1 fruit fly cellular context compared by ENCODE assay signal in the genomic region with DNA sequence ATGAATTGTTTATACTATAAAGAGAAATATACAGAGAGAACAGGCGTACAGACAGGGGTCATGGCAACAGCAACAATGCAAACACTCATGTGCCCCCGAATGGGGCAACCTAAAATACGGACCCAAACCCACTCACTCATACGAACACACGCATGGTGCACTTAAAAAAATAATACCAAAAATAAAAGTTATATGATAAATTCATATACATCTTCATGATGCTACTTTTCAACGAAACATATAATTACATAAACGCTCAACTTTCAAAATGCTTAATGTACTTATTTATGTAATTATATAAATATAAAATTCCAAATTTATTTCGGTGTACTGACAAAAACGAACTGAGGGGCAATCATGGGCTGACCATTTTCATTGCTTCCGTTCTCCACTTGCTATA.
A peak's percentile ranks its signal among the peaks of the same experiment; 100 is the strongest.
TF ChIP-seq lines count a peak whose summit lies in the region.

No protein-coding gene starts in this region.

TF ChIP-seq in whole organism, embryonic, 481 proteins besides CTCF, POLR2A, EP300 and RAD21 (continued from another document and continues in another):
- TF ChIP-seq CG13775 (GFP tag; optimal IDR thresholded peaks at IDR 0.05; lab: Kevin White, UChicago) = peak; percentile 50
- peak; percentile 61; the same call in 1 of the 2 replicates for TF ChIP-seq onecut (GFP tag; IDR thresholded peaks at IDR 0.05; lab: Robert Waterston, UW)
- TF ChIP-seq kni (GFP tag; optimal IDR thresholded peaks at IDR 0.05; lab: Kevin White, UChicago) = peak; percentile 16
- peak; percentile 75 for TF ChIP-seq lab (GFP tag; optimal IDR thresholded peaks at IDR 0.05; lab: Kevin White, UChicago)
- TF ChIP-seq CG2712 (tag; optimal IDR thresholded peaks at IDR 0.05; lab: Kevin White, UChicago) = peak; percentile 94
- TF ChIP-seq CG17802 (tag; optimal IDR thresholded peaks at IDR 0.05; lab: Kevin White, UChicago) = peak; percentile 3
- peak; percentile 72 for TF ChIP-seq CG32772 (GFP tag; IDR thresholded peaks at IDR 0.05; lab: Robert Waterston, UW)
- TF ChIP-seq CG1024 (GFP tag; IDR thresholded peaks at IDR 0.05; lab: Robert Waterston, UW) = peak; percentile 45; the same call in 1 of the 2 replicates
- TF ChIP-seq Ptx1 (GFP tag; IDR thresholded peaks at IDR 0.05; lab: Robert Waterston, UW) = peak; percentile 74
- TF ChIP-seq lmd (GFP tag; IDR thresholded peaks at IDR 0.05; lab: Robert Waterston, UW) = peak; percentile 60
- TF ChIP-seq ind (GFP tag; optimal IDR thresholded peaks at IDR 0.05; lab: Kevin White, UChicago) = peak; percentile 53
- TF ChIP-seq gem (tag; optimal IDR thresholded peaks at IDR 0.05; lab: Kevin White, UChicago) = peak; percentile 91
- TF ChIP-seq H15 (GFP tag; IDR thresholded peaks at IDR 0.05; lab: Robert Waterston, UW) = peak; percentile 61; the same call in 1 of the 3 replicates
- no peak for TF ChIP-seq CG7963 (GFP tag; IDR thresholded peaks at IDR 0.05; lab: Robert Waterston, UW; ENCODE audit: partially characterized antibody)
- no peak for TF ChIP-seq sr (GFP tag; IDR thresholded peaks at IDR 0.05; lab: Robert Waterston, UW)
- peak; percentile 91 for TF ChIP-seq dmrt11E (tag; optimal IDR thresholded peaks at IDR 0.05; lab: Kevin White, UChicago)
- peak; percentile 56 for TF ChIP-seq CG15011 (GFP tag; optimal IDR thresholded peaks at IDR 0.05; lab: Kevin White, UChicago)
- peak; percentile 57 for TF ChIP-seq CG4730 (GFP tag; IDR thresholded peaks at IDR 0.05; lab: Robert Waterston, UW)
- TF ChIP-seq ci (GFP tag; IDR thresholded peaks at IDR 0.05; lab: Robert Waterston, UW) = peak; percentile 78
- peak; percentile 78 for TF ChIP-seq CG4424 (GFP tag; optimal IDR thresholded peaks at IDR 0.05; lab: Kevin White, UChicago)
- no peak for TF ChIP-seq fu2 (GFP tag; optimal IDR thresholded peaks at IDR 0.05; lab: Kevin White, UChicago)
- peak; percentile 12 for TF ChIP-seq caup (GFP tag; optimal IDR thresholded peaks at IDR 0.05; lab: Kevin White, UChicago; ENCODE audit: severe bottlenecking)
- TF ChIP-seq ftz-f1 (GFP tag; optimal IDR thresholded peaks at IDR 0.05; lab: Kevin White, UChicago) = no peak
- peak; percentile 80 for TF ChIP-seq CG17328 (GFP tag; IDR thresholded peaks at IDR 0.05; lab: Robert Waterston, UW)
- peak; percentile 57 for TF ChIP-seq tio (GFP tag; optimal IDR thresholded peaks at IDR 0.05; lab: Kevin White, UChicago)
- TF ChIP-seq run (tag; optimal IDR thresholded peaks at IDR 0.05; lab: Kevin White, UChicago) = peak; percentile 40
- peak; percentile 26 for TF ChIP-seq CG30431 (GFP tag; optimal IDR thresholded peaks at IDR 0.05; lab: Kevin White, UChicago)
- TF ChIP-seq CG2875 (GFP tag; optimal IDR thresholded peaks at IDR 0.05; lab: Kevin White, UChicago) = peak; percentile 52
- peak; percentile 77 for TF ChIP-seq zen (tag; optimal IDR thresholded peaks at IDR 0.05; lab: Kevin White, UChicago)
- peak; percentile 29 for TF ChIP-seq TFAM (GFP tag; optimal IDR thresholded peaks at IDR 0.05; lab: Kevin White, UChicago)
- TF ChIP-seq CG18262 (tag; optimal IDR thresholded peaks at IDR 0.05; lab: Kevin White, UChicago) = peak; percentile 92
- peak; percentile 23 for TF ChIP-seq Lhr (GFP tag; optimal IDR thresholded peaks at IDR 0.05; lab: Kevin White, UChicago)
- TF ChIP-seq CG6272 (GFP tag; IDR thresholded peaks at IDR 0.05; lab: Robert Waterston, UW) = 0 out of 2 replicates have a peak, but pooled peaks have one; percentile 6
- peak; percentile 72 for TF ChIP-seq salm (tag; optimal IDR thresholded peaks at IDR 0.05; lab: Kevin White, UChicago)
- TF ChIP-seq unpg (GFP tag; optimal IDR thresholded peaks at IDR 0.05; lab: Kevin White, UChicago) = peak; percentile 88
- peak; percentile 18 for TF ChIP-seq CG7745 (tag; optimal IDR thresholded peaks at IDR 0.05; lab: Kevin White, UChicago)
- peak; percentile 11 for TF ChIP-seq exex (tag; optimal IDR thresholded peaks at IDR 0.05; lab: Kevin White, UChicago)
- no peak for TF ChIP-seq CG9215 (GFP tag; IDR thresholded peaks at IDR 0.05; lab: Robert Waterston, UW)
- TF ChIP-seq NC2α (GFP tag; optimal IDR thresholded peaks at IDR 0.05; lab: Kevin White, UChicago) = no peak
- peak; percentile 70 for TF ChIP-seq CG2202 (tag; optimal IDR thresholded peaks at IDR 0.05; lab: Kevin White, UChicago)
- TF ChIP-seq CG12942 (GFP tag; optimal IDR thresholded peaks at IDR 0.05; lab: Kevin White, UChicago) = peak; percentile 43
- no peak for TF ChIP-seq Opbp (GFP tag; IDR thresholded peaks at IDR 0.05; lab: Robert Waterston, UW; ENCODE audit: partially characterized antibody)
- TF ChIP-seq CG8388 (GFP tag; optimal IDR thresholded peaks at IDR 0.05; lab: Kevin White, UChicago) = peak; percentile 88
- TF ChIP-seq slbo (GFP tag; IDR thresholded peaks at IDR 0.05; lab: Robert Waterston, UW) = peak; percentile 45
- TF ChIP-seq CG7357 (GFP tag; IDR thresholded peaks at IDR 0.05; lab: Robert Waterston, UW) = 0 out of 3 replicates have a peak, but pooled peaks have one; percentile 35
- no peak for TF ChIP-seq Atf3 (GFP tag; optimal IDR thresholded peaks at IDR 0.05; lab: Kevin White, UChicago)
- peak in 1 of 2 experiments; percentile 29 for TF ChIP-seq Pdp1 (GFP tag; optimal IDR thresholded peaks at IDR 0.05; lab: Kevin White, UChicago)
- no peak for TF ChIP-seq CG14965 (GFP tag; optimal IDR thresholded peaks at IDR 0.05; lab: Kevin White, UChicago; ENCODE audit: borderline replicate concordance)
- peak; percentile 64; the same call in 2 of the 3 replicates for TF ChIP-seq otp (GFP tag; IDR thresholded peaks at IDR 0.05; lab: Robert Waterston, UW)
- no peak for TF ChIP-seq CG43689 (GFP tag; IDR thresholded peaks at IDR 0.05; lab: Robert Waterston, UW)
- peak; percentile 44 for TF ChIP-seq odd (GFP tag; optimal IDR thresholded peaks at IDR 0.05; lab: Kevin White, UChicago)
- TF ChIP-seq CG8089 (GFP tag; optimal IDR thresholded peaks at IDR 0.05; lab: Kevin White, UChicago) = no peak
- peak; percentile 67; the same call in 2 of the 3 replicates for TF ChIP-seq B-H1 (GFP tag; IDR thresholded peaks at IDR 0.05; lab: Robert Waterston, UW)
- no peak for TF ChIP-seq Hsf (GFP tag; optimal IDR thresholded peaks at IDR 0.05; lab: Kevin White, UChicago)
- TF ChIP-seq CG16813 (GFP tag; IDR thresholded peaks at IDR 0.05; lab: Robert Waterston, UW; ENCODE audit: partially characterized antibody) = no peak
- no peak; the same call in 1 of the 2 replicates for TF ChIP-seq CG14441 (GFP tag; IDR thresholded peaks at IDR 0.05; lab: Robert Waterston, UW)
- TF ChIP-seq CG1602 (GFP tag; optimal IDR thresholded peaks at IDR 0.05; lab: Kevin White, UChicago) = peak; percentile 58
- no peak for TF ChIP-seq Usf (GFP tag; optimal IDR thresholded peaks at IDR 0.05; lab: Kevin White, UChicago)
- no peak for TF ChIP-seq MBD-R2 (GFP tag; IDR thresholded peaks at IDR 0.05; lab: Robert Waterston, UW)
- TF ChIP-seq emc (GFP tag; optimal IDR thresholded peaks at IDR 0.05; lab: Kevin White, UChicago) = no peak
- TF ChIP-seq CG1603 (tag; optimal IDR thresholded peaks at IDR 0.05; lab: Kevin White, UChicago) = peak; percentile 11
- peak; percentile 7 for TF ChIP-seq CG17186 (GFP tag; optimal IDR thresholded peaks at IDR 0.05; lab: Kevin White, UChicago)
- no peak for TF ChIP-seq CG1647 (GFP tag; optimal IDR thresholded peaks at IDR 0.05; lab: Kevin White, UChicago)
- peak; percentile 89 for TF ChIP-seq CG10979 (tag; optimal IDR thresholded peaks at IDR 0.05; lab: Kevin White, UChicago)
- peak; percentile 79 for TF ChIP-seq Asciz (GFP tag; optimal IDR thresholded peaks at IDR 0.05; lab: Kevin White, UChicago)
- no peak for TF ChIP-seq Scr (GFP tag; IDR thresholded peaks at IDR 0.05; lab: Robert Waterston, UW; ENCODE audit: partially characterized antibody)
- TF ChIP-seq CG8359 (GFP tag; optimal IDR thresholded peaks at IDR 0.05; lab: Kevin White, UChicago; ENCODE audit: borderline replicate concordance) = peak; percentile 23
- peak; percentile 43 for TF ChIP-seq CG12659 (GFP tag; optimal IDR thresholded peaks at IDR 0.05; lab: Kevin White, UChicago)
- TF ChIP-seq CG6813 (GFP tag; optimal IDR thresholded peaks at IDR 0.05; lab: Kevin White, UChicago) = peak; percentile 63
- TF ChIP-seq eve (GFP tag; optimal IDR thresholded peaks at IDR 0.05; lab: Kevin White, UChicago) = peak in 1 of 2 experiments; percentile 79
- TF ChIP-seq PHDP (tag; optimal IDR thresholded peaks at IDR 0.05; lab: Kevin White, UChicago) = peak; percentile 82
- no peak for TF ChIP-seq CG12769 (tag; optimal IDR thresholded peaks at IDR 0.05; lab: Kevin White, UChicago)
- peak; percentile 38 for TF ChIP-seq CG12155 (GFP tag; optimal IDR thresholded peaks at IDR 0.05; lab: Kevin White, UChicago)
- TF ChIP-seq MTF-1 (GFP tag; optimal IDR thresholded peaks at IDR 0.05; lab: Kevin White, UChicago; ENCODE audit: borderline replicate concordance) = peak; percentile 19
- TF ChIP-seq croc (GFP tag; conservative IDR thresholded peaks at IDR 0.05; lab: Robert Waterston, UW) = peak; percentile 63
- TF ChIP-seq ewg (GFP tag; optimal IDR thresholded peaks at IDR 0.05; lab: Kevin White, UChicago) = peak; percentile 25
- peak; percentile 88 for TF ChIP-seq CG17829 (tag; optimal IDR thresholded peaks at IDR 0.05; lab: Kevin White, UChicago)
- peak in 1 of 2 experiments; percentile 93 for TF ChIP-seq bsh (GFP tag; optimal IDR thresholded peaks at IDR 0.05; lab: Kevin White, UChicago)
- peak in 1 of 2 experiments; percentile 60 for TF ChIP-seq dpn (GFP tag; optimal IDR thresholded peaks at IDR 0.05; lab: Kevin White, UChicago)
- TF ChIP-seq Mad (GFP tag; optimal IDR thresholded peaks at IDR 0.05; lab: Kevin White, UChicago) = peak; percentile 2
- TF ChIP-seq dysf (GFP tag; IDR thresholded peaks at IDR 0.05; lab: Robert Waterston, UW) = peak; percentile 60
- TF ChIP-seq Med (GFP tag; lab: Kevin White, UChicago) = peak; percentile 63
- no peak for TF ChIP-seq gcm2 (GFP tag; optimal IDR thresholded peaks at IDR 0.05; lab: Kevin White, UChicago)
- TF ChIP-seq Spps (tag; optimal IDR thresholded peaks at IDR 0.05; lab: Kevin White, UChicago) = peak; percentile 86
- 0 out of 2 replicates have a peak, but pooled peaks have one; percentile 19 for TF ChIP-seq CG31224 (GFP tag; IDR thresholded peaks at IDR 0.05; lab: Robert Waterston, UW)
- peak; percentile 46 for TF ChIP-seq Dek (tag; optimal IDR thresholded peaks at IDR 0.05; lab: Kevin White, UChicago)
- TF ChIP-seq CG15696 (tag; optimal IDR thresholded peaks at IDR 0.05; lab: Kevin White, UChicago) = peak; percentile 71
- peak; percentile 38; the same call in 1 of the 2 replicates for TF ChIP-seq CG4360 (GFP tag; IDR thresholded peaks at IDR 0.05; lab: Robert Waterston, UW)
- peak; percentile 25 for TF ChIP-seq nom (GFP tag; optimal IDR thresholded peaks at IDR 0.05; lab: Kevin White, UChicago)
- peak; percentile 29; the same call in 1 of the 2 replicates for TF ChIP-seq CG10366 (GFP tag; IDR thresholded peaks at IDR 0.05; lab: Robert Waterston, UW)
- TF ChIP-seq pzg (GFP tag; optimal IDR thresholded peaks at IDR 0.05; lab: Kevin White, UChicago) = no peak
- TF ChIP-seq twi (tag; optimal IDR thresholded peaks at IDR 0.05; lab: Kevin White, UChicago) = peak; percentile 66
- TF ChIP-seq Six4 (GFP tag; optimal IDR thresholded peaks at IDR 0.05; lab: Kevin White, UChicago) = peak; percentile 62
- peak; percentile 64 for TF ChIP-seq H2.0 (GFP tag; IDR thresholded peaks at IDR 0.05; lab: Robert Waterston, UW)
- TF ChIP-seq nau (GFP tag; optimal IDR thresholded peaks at IDR 0.05; lab: Kevin White, UChicago) = peak; percentile 51
- TF ChIP-seq row (GFP tag; IDR thresholded peaks at IDR 0.05; lab: Robert Waterston, UW) = peak; percentile 82
- no peak for TF ChIP-seq HLH54F (GFP tag; optimal IDR thresholded peaks at IDR 0.05; lab: Kevin White, UChicago)
- TF ChIP-seq CG18619 (GFP tag; optimal IDR thresholded peaks at IDR 0.05; lab: Kevin White, UChicago) = peak; percentile 58
- TF ChIP-seq Sox100B (GFP tag; optimal IDR thresholded peaks at IDR 0.05; lab: Kevin White, UChicago) = peak; percentile 79
- 0 out of 2 replicates have a peak, but pooled peaks have one; percentile 11 for TF ChIP-seq Nf-YA (GFP tag; IDR thresholded peaks at IDR 0.05; lab: Robert Waterston, UW)
- TF ChIP-seq Max (GFP tag; optimal IDR thresholded peaks at IDR 0.05; lab: Kevin White, UChicago) = peak; percentile 35
- TF ChIP-seq Hr3 (GFP tag; optimal IDR thresholded peaks at IDR 0.05; lab: Kevin White, UChicago) = peak; percentile 70
- TF ChIP-seq luna (GFP tag; optimal IDR thresholded peaks at IDR 0.05; lab: Kevin White, UChicago) = no peak
- no peak for TF ChIP-seq knrl (GFP tag; IDR thresholded peaks at IDR 0.05; lab: Robert Waterston, UW; ENCODE audit: partially characterized antibody)
- peak; percentile 68 for TF ChIP-seq Fer1 (GFP tag; optimal IDR thresholded peaks at IDR 0.05; lab: Kevin White, UChicago)
- peak; percentile 7 for TF ChIP-seq CG4617 (GFP tag; optimal IDR thresholded peaks at IDR 0.05; lab: Kevin White, UChicago; ENCODE audit: borderline replicate concordance)
- peak; percentile 60; the same call in 2 of the 3 replicates for TF ChIP-seq CG11093 (GFP tag; IDR thresholded peaks at IDR 0.05; lab: Robert Waterston, UW)
- peak; percentile 61; the same call in 1 of the 2 replicates for TF ChIP-seq ttk (GFP tag; IDR thresholded peaks at IDR 0.05; lab: Robert Waterston, UW)
- peak; percentile 80 for TF ChIP-seq oc (tag; optimal IDR thresholded peaks at IDR 0.05; lab: Kevin White, UChicago)
- peak; percentile 86 for TF ChIP-seq Sox102F (GFP tag; optimal IDR thresholded peaks at IDR 0.05; lab: Kevin White, UChicago)
- no peak for TF ChIP-seq Oaz (GFP tag; IDR thresholded peaks at IDR 0.05; lab: Robert Waterston, UW)
- TF ChIP-seq CG8290 (GFP tag; optimal IDR thresholded peaks at IDR 0.05; lab: Kevin White, UChicago) = peak; percentile 36
- TF ChIP-seq CG8290 (tag; optimal IDR thresholded peaks at IDR 0.05; lab: Kevin White, UChicago) = no peak
- peak; percentile 67 for TF ChIP-seq kah (GFP tag; optimal IDR thresholded peaks at IDR 0.05; lab: Kevin White, UChicago)
- TF ChIP-seq CG4707 (GFP tag; optimal IDR thresholded peaks at IDR 0.05; lab: Kevin White, UChicago) = peak; percentile 46
- peak in 1 of 3 experiments; percentile 34 for TF ChIP-seq Stat92E (GFP tag; optimal IDR thresholded peaks at IDR 0.05; lab: Kevin White, UChicago)
- peak; percentile 57 for TF ChIP-seq ap (GFP tag; IDR thresholded peaks at IDR 0.05; lab: Robert Waterston, UW)
- TF ChIP-seq tx (GFP tag; optimal IDR thresholded peaks at IDR 0.05; lab: Kevin White, UChicago) = no peak
- peak; percentile 21 for TF ChIP-seq trh (GFP tag; optimal IDR thresholded peaks at IDR 0.05; lab: Kevin White, UChicago)
- peak; percentile 78 for TF ChIP-seq CG7556 (GFP tag; optimal IDR thresholded peaks at IDR 0.05; lab: Kevin White, UChicago)
- TF ChIP-seq CG16815 (GFP tag; optimal IDR thresholded peaks at IDR 0.05; lab: Kevin White, UChicago) = peak; percentile 60
- no peak for TF ChIP-seq prd (optimal IDR thresholded peaks at IDR 0.05; lab: Kevin White, UChicago)
- peak; percentile 71 for TF ChIP-seq prd (GFP tag; IDR thresholded peaks at IDR 0.05; lab: Robert Waterston, UW)
